Fruit fly (Drosophila melanogaster) whole organism, embryonic: Measurements from ENCODE around the gene ddbt.

Experiments used
- Asciz ChIP-seq: fragments of 200-800 bp; sonication (Bioruptor generic); optimal IDR thresholded peaks from 2 replicates; lab custom pipeline; 2017; ENCODE audit warnings: missing biosample characterization, mild to moderate bottlenecking, missing genetic modification characterization, missing genetic modification reagents
- B-H2 ChIP-seq: fragments of 200-800 bp; sonication (Bioruptor generic); optimal IDR thresholded peaks from 2 replicates; lab custom pipeline; 2018; ENCODE audit warnings: missing biosample characterization, mild to moderate bottlenecking, missing genetic modification characterization
- BEAF-32 ChIP-seq: fragments of 200-800 bp; sonication (Bioruptor generic); optimal IDR thresholded peaks from 3 replicates; lab custom pipeline; 2017; ENCODE audit warnings: missing biosample characterization, missing genetic modification characterization, mild to moderate bottlenecking, moderate library complexity, missing genetic modification reagents
- CG11093 ChIP-seq: fragments of 200-800 bp; sonication (Bioruptor generic); IDR thresholded peaks from 3 replicates; pipeline ENCODE4 v1.3.6; 2022; ENCODE audit warnings: missing biosample characterization, missing genetic modification characterization
- CG11247 ChIP-seq: fragments of 200-800 bp; sonication (Bioruptor generic); IDR thresholded peaks from 2 replicates; pipeline ENCODE4 v1.3.6; 2022; ENCODE audit warnings: missing biosample characterization, missing genetic modification characterization
- CG12071 ChIP-seq: fragments of 200-800 bp; sonication (Bioruptor generic); optimal IDR thresholded peaks from 3 replicates; lab custom pipeline; 2018; ENCODE audit warnings: missing biosample characterization, mild to moderate bottlenecking, missing genetic modification characterization
- CG12104 ChIP-seq: fragments of 200-800 bp; sonication (Bioruptor generic); optimal IDR thresholded peaks from 3 replicates; lab custom pipeline; 2016; ENCODE audit warnings: missing biosample characterization, missing genetic modification characterization
- CG12659 ChIP-seq: fragments of 200-800 bp; sonication (Bioruptor generic); optimal IDR thresholded peaks from 3 replicates; lab custom pipeline; 2017; ENCODE audit warnings: mild to moderate bottlenecking, missing biosample characterization, missing genetic modification reagents, missing genetic modification characterization
- CG14441 ChIP-seq: fragments of 200-800 bp; sonication (Bioruptor generic); IDR thresholded peaks from 2 replicates; pipeline ENCODE4 v1.3.6; 2022; ENCODE audit warnings: missing biosample characterization, missing genetic modification characterization
- CG15011 ChIP-seq: fragments of 200-800 bp; sonication (Bioruptor generic); optimal IDR thresholded peaks from 3 replicates; lab custom pipeline; 2018; ENCODE audit warnings: missing biosample characterization, mild to moderate bottlenecking, missing genetic modification characterization
- CG17328 ChIP-seq: fragments of 200-800 bp; sonication (Bioruptor generic); IDR thresholded peaks from 2 replicates; pipeline ENCODE4 v1.3.6; 2022; ENCODE audit warnings: missing biosample characterization, missing genetic modification characterization
- CG17829 ChIP-seq: fragments of 200-800 bp; optimal IDR thresholded peaks from 2 replicates; lab custom pipeline; 2019; ENCODE audit warnings: missing biosample characterization, mild to moderate bottlenecking, missing genetic modification characterization, moderate library complexity
- CG2120 ChIP-seq: fragments of 200-800 bp; sonication (Bioruptor generic); optimal IDR thresholded peaks from 3 replicates; lab custom pipeline; 2016; ENCODE audit warnings: missing biosample characterization, missing genetic modification characterization
- CG32532 ChIP-seq: fragments of 200-800 bp; sonication (Bioruptor generic); IDR thresholded peaks from 2 replicates; pipeline ENCODE4 v1.3.6; 2022; ENCODE audit warnings: missing biosample characterization, missing genetic modification characterization
- CG34376 ChIP-seq: fragments of 200-800 bp; sonication (Bioruptor generic); optimal IDR thresholded peaks from 2 replicates; lab custom pipeline; 2018; ENCODE audit warnings: missing biosample characterization, mild to moderate bottlenecking, missing genetic modification characterization
- CG3838 ChIP-seq: fragments of 200-800 bp; sonication (Bioruptor generic); optimal IDR thresholded peaks from 3 replicates; lab custom pipeline; 2016; ENCODE audit warnings: missing biosample characterization, missing genetic modification characterization
- CG3847 ChIP-seq: fragments of 200-800 bp; sonication (Bioruptor generic); IDR thresholded peaks from 2 replicates; pipeline ENCODE4 v1.3.6; 2022; ENCODE audit warnings: missing biosample characterization, missing genetic modification characterization
- CG3995 ChIP-seq: fragments of 200-800 bp; sonication (Bioruptor generic); optimal IDR thresholded peaks from 3 replicates; lab custom pipeline; 2016; ENCODE audit warnings: missing biosample characterization, missing genetic modification characterization
- CG4360 ChIP-seq: fragments of 200-800 bp; sonication (Bioruptor generic); IDR thresholded peaks from 2 replicates; pipeline ENCODE4 v1.3.6; 2022; ENCODE audit warnings: missing biosample characterization, missing genetic modification characterization
- CG6791 ChIP-seq: fragments of 200-800 bp; sonication (Bioruptor generic); IDR thresholded peaks from 3 replicates; pipeline ENCODE4 v1.3.6; 2022; ENCODE audit warnings: missing biosample characterization, missing genetic modification characterization; ENCODE audit not compliant: partially characterized antibody
- CG8281 ChIP-seq: fragments of 200-800 bp; sonication (Bioruptor generic); optimal IDR thresholded peaks from 2 replicates; lab custom pipeline; 2018; ENCODE audit warnings: missing biosample characterization, mild to moderate bottlenecking, missing genetic modification characterization, moderate library complexity
- D19B ChIP-seq: fragments of 200-800 bp; sonication (Bioruptor generic); optimal IDR thresholded peaks from 2 replicates; lab custom pipeline; 2017; ENCODE audit warnings: missing biosample characterization, mild to moderate bottlenecking, missing genetic modification characterization
- Dbx ChIP-seq: fragments of 200-800 bp; sonication (Bioruptor generic); IDR thresholded peaks from 3 replicates; pipeline ENCODE4 v1.3.6; 2022; ENCODE audit warnings: missing biosample characterization, missing genetic modification characterization
- Deaf1 ChIP-seq: fragments of 200-800 bp; optimal IDR thresholded peaks from 3 replicates; lab custom pipeline; 2019; ENCODE audit warnings: missing biosample characterization, mild to moderate bottlenecking, missing genetic modification characterization, moderate library complexity
- Ets65A ChIP-seq: fragments of 200-800 bp; sonication (Bioruptor generic); peaks from one replicate; lab custom pipeline; 2016; ENCODE audit warnings: missing biosample characterization, missing genetic modification characterization
- HHEX ChIP-seq: fragments of 200-800 bp; sonication (Bioruptor generic); optimal IDR thresholded peaks from 3 replicates; lab custom pipeline; 2017; ENCODE audit warnings: missing biosample characterization, mild to moderate bottlenecking, missing genetic modification characterization, missing genetic modification reagents
- Hr78 ChIP-seq, 2 experiments: fragments of 200-800 bp in 1 of 2; fragments of >200 bp in 1 of 2; sonication (Bioruptor generic) in 1 of 2; optimal IDR thresholded peaks; 2 replicates each; lab custom pipeline; 2017 to 2019; ENCODE audit warnings: missing biosample characterization in 2 of 2, missing genetic modification characterization in 2 of 2, mild to moderate bottlenecking in 1 of 2, moderate library complexity in 1 of 2
- Hsf ChIP-seq: fragments of 200-800 bp; sonication (Bioruptor generic); optimal IDR thresholded peaks from 3 replicates; lab custom pipeline; 2016; ENCODE audit warnings: missing biosample characterization, missing genetic modification characterization
- Meics ChIP-seq: fragments of 200-800 bp; sonication (Bioruptor generic); optimal IDR thresholded peaks from 2 replicates; lab custom pipeline; 2017; ENCODE audit warnings: missing biosample characterization, mild to moderate bottlenecking, missing genetic modification characterization
- NfI ChIP-seq: fragments of 200-800 bp; sonication (Bioruptor generic); optimal IDR thresholded peaks from 3 replicates; lab custom pipeline; 2018; ENCODE audit warnings: missing biosample characterization, mild to moderate bottlenecking, missing genetic modification characterization, moderate library complexity
- Sry-δ ChIP-seq: fragments of 200-800 bp; sonication (Bioruptor generic); optimal IDR thresholded peaks from 2 replicates; lab custom pipeline; 2016; ENCODE audit warnings: missing biosample characterization, missing genetic modification characterization
- YL-1 ChIP-seq: fragments of 200-800 bp; sonication (Bioruptor generic); optimal IDR thresholded peaks from 3 replicates; lab custom pipeline; 2017; ENCODE audit warnings: missing biosample characterization, mild to moderate bottlenecking, missing genetic modification characterization
- bcd ChIP-seq: fragments of 200-800 bp; sonication (Bioruptor generic); optimal IDR thresholded peaks from 2 replicates; lab custom pipeline; 2017; ENCODE audit warnings: missing biosample characterization, mild to moderate bottlenecking, missing genetic modification characterization
- crp ChIP-seq, 2 experiments: fragments of 200-800 bp; sonication (Bioruptor generic); optimal IDR thresholded peaks; 2 replicates in 1 of 2; 3 replicates in 1 of 2; lab custom pipeline; 2017; ENCODE audit warnings: missing biosample characterization in 2 of 2, missing genetic modification characterization in 2 of 2, mild to moderate bottlenecking in 1 of 2, moderate library complexity in 1 of 2
- exex ChIP-seq: fragments of 200-800 bp; sonication (Bioruptor generic); optimal IDR thresholded peaks from 4 replicates; lab custom pipeline; 2018; ENCODE audit warnings: missing biosample characterization, mild to moderate bottlenecking, missing genetic modification characterization, moderate library complexity
- gcm ChIP-seq: fragments of 200-800 bp; sonication (Bioruptor generic); optimal IDR thresholded peaks from 2 replicates; lab custom pipeline; 2019; ENCODE audit warnings: missing biosample characterization, mild to moderate bottlenecking, missing genetic modification characterization, moderate library complexity
- grau ChIP-seq: fragments of 200-800 bp; optimal IDR thresholded peaks from 3 replicates; lab custom pipeline; 2019; ENCODE audit warnings: missing biosample characterization, mild to moderate bottlenecking, missing genetic modification characterization, moderate library complexity
- grn ChIP-seq: fragments of 200-800 bp; sonication (Bioruptor generic); optimal IDR thresholded peaks from 3 replicates; lab custom pipeline; 2017; ENCODE audit warnings: missing biosample characterization, missing genetic modification characterization
- mam ChIP-seq: fragments of 200-800 bp; sonication (Bioruptor generic); optimal IDR thresholded peaks from 3 replicates; lab custom pipeline; 2016; ENCODE audit warnings: missing biosample characterization, missing genetic modification characterization
- mirr ChIP-seq: fragments of 200-800 bp; sonication (Bioruptor generic); optimal IDR thresholded peaks from 3 replicates; lab custom pipeline; 2018; ENCODE audit warnings: missing biosample characterization, mild to moderate bottlenecking, missing genetic modification characterization
- nerfin-1 ChIP-seq: fragments of 200-800 bp; sonication (Bioruptor generic); optimal IDR thresholded peaks from 3 replicates; lab custom pipeline; 2019; ENCODE audit warnings: missing biosample characterization, mild to moderate bottlenecking, missing genetic modification characterization, moderate library complexity
- nmo ChIP-seq: fragments of 200-800 bp; sonication (Bioruptor generic); optimal IDR thresholded peaks from 2 replicates; lab custom pipeline; 2018; ENCODE audit warnings: missing biosample characterization, mild to moderate bottlenecking, missing genetic modification characterization, moderate library complexity
- sd ChIP-seq: fragments of 200-800 bp; sonication (Bioruptor generic); optimal IDR thresholded peaks from 3 replicates; lab custom pipeline; 2018; ENCODE audit warnings: missing biosample characterization, mild to moderate bottlenecking, missing genetic modification characterization, moderate library complexity
- sima ChIP-seq: fragments of 200-800 bp; sonication (Bioruptor generic); optimal IDR thresholded peaks from 2 replicates; lab custom pipeline; 2016; ENCODE audit warnings: missing biosample characterization, missing genetic modification characterization
- sug ChIP-seq: fragments of 200-800 bp; optimal IDR thresholded peaks from 2 replicates; lab custom pipeline; 2019; ENCODE audit warnings: missing biosample characterization, mild to moderate bottlenecking, missing genetic modification characterization, moderate library complexity
- zen ChIP-seq: fragments of 200-800 bp; sonication (Bioruptor generic); optimal IDR thresholded peaks from 3 replicates; lab custom pipeline; 2018; ENCODE audit warnings: missing biosample characterization, mild to moderate bottlenecking, missing genetic modification characterization, moderate library complexity
- zf30C ChIP-seq: fragments of 200-800 bp; sonication (Bioruptor generic); optimal IDR thresholded peaks from 3 replicates; lab custom pipeline; 2018; ENCODE audit warnings: missing biosample characterization, mild to moderate bottlenecking, missing genetic modification characterization

ddbt gene

dm6 chr3L:337148-337547 is 20.3 kb downstream of the ddbt start (continued):
- no peak for TF ChIP-seq nmo (GFP tag; lab: Kevin White, UChicago)
- no peak for TF ChIP-seq Asciz (GFP tag; lab: Kevin White, UChicago)

- peak; percentile 17 for TF ChIP-seq CG34376 (GFP tag; lab: Kevin White, UChicago)
- TF ChIP-seq gcm: no peak
- no peak for TF ChIP-seq crp (GFP tag; optimal IDR thresholded peaks at IDR 0.05; lab: Kevin White, UChicago)
- no peak for TF ChIP-seq CG8281
- TF ChIP-seq exex (tag; lab: Kevin White, UChicago): peak; percentile 55
- TF ChIP-seq mirr (GFP tag; lab: Kevin White, UChicago): peak; percentile 68
- TF ChIP-seq grn: peak; percentile 21
- TF ChIP-seq Deaf1 (tag; lab: Kevin White, UChicago): peak; percentile 12
Observed at dm6 chr3L:338116-338515, 21.2 kb downstream of the ddbt start.

dm6 chr3L:339072-339471 is 22.2 kb downstream of the ddbt start:
- no peak for TF ChIP-seq zen
- peak in 1 of 2 experiments; percentile 32 for TF ChIP-seq Hr78 (GFP tag; optimal IDR thresholded peaks at IDR 0.05; lab: Kevin White, UChicago)
- no peak for TF ChIP-seq NfI
- TF ChIP-seq CG15011: no peak
- TF ChIP-seq CG4360 (GFP tag; lab: Robert Waterston, UW): no peak
- TF ChIP-seq CG11247 (GFP tag; lab: Robert Waterston, UW): no peak
- no peak for TF ChIP-seq Hsf (GFP tag; lab: Kevin White, UChicago)
- TF ChIP-seq CG3838 (GFP tag; lab: Kevin White, UChicago): no peak
- TF ChIP-seq CG3995 (GFP tag; lab: Kevin White, UChicago): no peak
- no peak for TF ChIP-seq D19B
- TF ChIP-seq CG17328 (GFP tag; lab: Robert Waterston, UW): no peak
- no peak for TF ChIP-seq bcd
- peak; percentile 6 for TF ChIP-seq Meics (GFP tag; lab: Kevin White, UChicago)
- TF ChIP-seq CG17829 (tag; lab: Kevin White, UChicago): peak; percentile 4
- TF ChIP-seq BEAF-32 (GFP tag; lab: Kevin White, UChicago): no peak
- peak; percentile 16; the same call in 1 of the 2 replicates for TF ChIP-seq CG3847 (GFP tag; lab: Robert Waterston, UW)
- TF ChIP-seq sima (GFP tag; lab: Kevin White, UChicago): no peak
- TF ChIP-seq Sry-δ (GFP tag; lab: Kevin White, UChicago): no peak
- TF ChIP-seq CG32532 (GFP tag; lab: Robert Waterston, UW): peak; percentile 26; the same call in 1 of the 2 replicates
- TF ChIP-seq CG6791 (GFP tag; lab: Robert Waterston, UW): no peak
- peak; percentile 2 for TF ChIP-seq CG12071 (GFP tag; lab: Kevin White, UChicago)
- peak; percentile 77 for TF ChIP-seq sug
- no peak for TF ChIP-seq HHEX (GFP tag; lab: Kevin White, UChicago)
- TF ChIP-seq Asciz (GFP tag; lab: Kevin White, UChicago): no peak
- peak; percentile 13 for TF ChIP-seq grau (tag; lab: Kevin White, UChicago)
- TF ChIP-seq Dbx (GFP tag; lab: Robert Waterston, UW): peak; percentile 48; the same call in 1 of the 3 replicates
- TF ChIP-seq Deaf1 (tag; lab: Kevin White, UChicago): peak; percentile 4
- no peak for TF ChIP-seq CG12104 (GFP tag; lab: Kevin White, UChicago)
- no peak for TF ChIP-seq CG11093
- TF ChIP-seq zf30C (GFP tag; lab: Kevin White, UChicago): peak; percentile 65
- 0 out of 2 replicates have a peak, but pooled peaks have one; percentile 10 for TF ChIP-seq CG14441
- peak; percentile 38 for TF ChIP-seq CG2120 (GFP tag; lab: Kevin White, UChicago)
- TF ChIP-seq nerfin-1 (tag; lab: Kevin White, UChicago): no peak
- no peak for TF ChIP-seq YL-1 (GFP tag; lab: Kevin White, UChicago)
- peak; percentile 3 for TF ChIP-seq CG12659
- peak; percentile 81 for TF ChIP-seq sd
- peak; percentile 21 for TF ChIP-seq B-H2 (GFP tag; lab: Kevin White, UChicago)
- peak; percentile 10 for TF ChIP-seq mam (GFP tag; lab: Kevin White, UChicago)
- TF ChIP-seq Ets65A: peak; percentile 57
